Fruit fly (Drosophila melanogaster) whole organism, pupa: ENCODE measurements around the gene snky.

Experiments used
- CG13204 ChIP-seq: fragments of 200-800 bp; sonication (Bioruptor generic); optimal IDR thresholded peaks from 2 replicates; lab custom pipeline; 2018; ENCODE audit warnings: missing biosample characterization, mild to moderate bottlenecking, missing genetic modification characterization, moderate library complexity
- CG14655 ChIP-seq: fragments of 200-800 bp; sonication (Bioruptor generic); optimal IDR thresholded peaks from 3 replicates; lab custom pipeline; 2017; ENCODE audit warnings: mild to moderate bottlenecking, missing biosample characterization, missing genetic modification reagents, missing genetic modification characterization
- CG32121 ChIP-seq: fragments of 200-800 bp; sonication (Bioruptor generic); IDR thresholded peaks from 2 replicates; pipeline ENCODE4 v1.3.6; 2022; ENCODE audit warnings: missing biosample characterization, missing genetic modification characterization
- CG9948 ChIP-seq: fragments of 200-800 bp; sonication (Bioruptor generic); optimal IDR thresholded peaks from 2 replicates; lab custom pipeline; 2018; ENCODE audit warnings: missing biosample characterization, mild to moderate bottlenecking, missing genetic modification characterization, moderate library complexity
- D1 ChIP-seq: fragments of 200-800 bp; sonication (Bioruptor generic); optimal IDR thresholded peaks from 2 replicates; lab custom pipeline; 2018; ENCODE audit warnings: missing biosample characterization, mild to moderate bottlenecking, missing genetic modification characterization, moderate library complexity
- EcR ChIP-seq: fragments of 200-800 bp; sonication (Bioruptor generic); optimal IDR thresholded peaks from 3 replicates; lab custom pipeline; 2019; ENCODE audit warnings: missing biosample characterization, missing genetic modification characterization, mild to moderate bottlenecking, moderate library complexity, missing genetic modification reagents
- Ets98B ChIP-seq: fragments of 200-800 bp; sonication (Bioruptor generic); IDR thresholded peaks from 2 replicates; pipeline ENCODE4 v1.3.6; 2022; ENCODE audit warnings: missing biosample characterization, missing genetic modification characterization
- rn ChIP-seq: fragments of 200-800 bp; sonication (Bioruptor generic); IDR thresholded peaks from 2 replicates; pipeline ENCODE4 v1.3.6; 2022; ENCODE audit warnings: missing biosample characterization, missing genetic modification characterization

dm6 chr3L:13153915-13154542 is 20.2 kb upstream of the snky start:
- TF ChIP-seq rn (GFP tag; lab: Robert Waterston, UW), result no peak
- no peak for TF ChIP-seq EcR
- no peak for TF ChIP-seq CG9948 (tag; lab: Kevin White, UChicago)
- TF ChIP-seq CG13204 (GFP tag; lab: Kevin White, UChicago), result no peak
- no peak for TF ChIP-seq CG14655 (GFP tag; lab: Kevin White, UChicago)
- TF ChIP-seq Ets98B (GFP tag; lab: Robert Waterston, UW), result no peak
- no peak for TF ChIP-seq CG32121
- no peak for TF ChIP-seq D1 (tag; lab: Kevin White, UChicago)
